Fruit fly (Drosophila melanogaster) whole organism: ENCODE data around the gene gish.

Source experiments
- Dll ChIP-seq: fragments of >200 bp; optimal IDR thresholded peaks from 2 replicates; lab custom pipeline; 2017
- pan ChIP-seq: fragments of >200 bp; optimal IDR thresholded peaks from 2 replicates; lab custom pipeline; 2017
- psq ChIP-seq: fragments of >200 bp; optimal IDR thresholded peaks from 2 replicates; lab custom pipeline; 2017
- usp ChIP-seq: fragments of >200 bp; optimal IDR thresholded peaks from 2 replicates; lab custom pipeline; 2017; ENCODE audit warnings: missing biosample characterization, missing genetic modification characterization, mixed read lengths

dm6 chr3R:16282080-16282690 lies 9.9 kb downstream of the gish start:
- TF ChIP-seq pan (no peak), psq (lab: Kevin White, UChicago) (no peak), usp (no peak), Dll (lab: Kevin White, UChicago) (no peak)
